Worm (Caenorhabditis elegans) whole organism, late embryonic: Measurements from ENCODE around the gene srw-61.

Source experiments
- C08G9.2 ChIP-seq: sonication (generic microtip); optimal IDR thresholded peaks from 2 replicates; lab custom pipeline; 2016; ENCODE audit warnings: mild to moderate bottlenecking, missing genetic modification characterization, moderate library complexity, missing compliant biosample characterization
- C38D4.7 ChIP-seq: fragments of 200-800 bp; sonication (Bioruptor generic); optimal IDR thresholded peaks from 2 replicates; lab custom pipeline; 2018; ENCODE audit warnings: mild to moderate bottlenecking, missing genetic modification characterization, moderate library complexity, missing compliant biosample characterization
- F13H6.1 ChIP-seq: sonication (generic microtip); optimal IDR thresholded peaks from 2 replicates; lab custom pipeline; 2016; ENCODE audit warnings: missing genetic modification characterization, missing compliant biosample characterization
- K02D7.2 ChIP-seq: sonication (generic microtip); optimal IDR thresholded peaks from 2 replicates; lab custom pipeline; 2017; ENCODE audit warnings: mild to moderate bottlenecking, missing genetic modification characterization, missing compliant biosample characterization
- K09A11.1 ChIP-seq: sonication (generic microtip); optimal IDR thresholded peaks from 2 replicates; lab custom pipeline; 2017; ENCODE audit warnings: antibody characterized with exemption, mild to moderate bottlenecking, missing genetic modification characterization, missing compliant biosample characterization; ENCODE audit not compliant: insufficient read depth
- T23F11.4 ChIP-seq: fragments of 200-800 bp; sonication (Bioruptor generic); optimal IDR thresholded peaks from 2 replicates; lab custom pipeline; 2018; ENCODE audit warnings: mild to moderate bottlenecking, missing genetic modification characterization, missing compliant biosample characterization
- Y22D7AL.16 ChIP-seq: sonication (generic microtip); optimal IDR thresholded peaks from 2 replicates; lab custom pipeline; 2016; ENCODE audit warnings: missing genetic modification characterization, missing compliant biosample characterization
- ama-1 ChIP-seq: fragments of 150-350 bp; optimal IDR thresholded peaks from 2 replicates; lab custom pipeline; 2014
- ceh-14 ChIP-seq: sonication (generic microtip); optimal IDR thresholded peaks from 2 replicates; lab custom pipeline; 2016; ENCODE audit warnings: missing genotype, missing genetic modification characterization, missing compliant biosample characterization
- ceh-18 ChIP-seq: sonication (generic microtip); optimal IDR thresholded peaks from 2 replicates; lab custom pipeline; 2016; ENCODE audit warnings: missing genetic modification characterization, missing compliant biosample characterization
- ceh-19 ChIP-seq: fragments of 200-800 bp; sonication (Bioruptor generic); optimal IDR thresholded peaks from 2 replicates; lab custom pipeline; 2018; ENCODE audit warnings: mild to moderate bottlenecking, missing genetic modification characterization, missing compliant biosample characterization
- ceh-22 ChIP-seq: sonication (generic microtip); optimal IDR thresholded peaks from 2 replicates; lab custom pipeline; 2017; ENCODE audit warnings: missing biosample characterization, missing genetic modification characterization
- ceh-34 ChIP-seq: sonication (generic microtip); optimal IDR thresholded peaks from 2 replicates; lab custom pipeline; 2016; ENCODE audit warnings: mild to moderate bottlenecking, missing genetic modification characterization, missing compliant biosample characterization
- ceh-48 ChIP-seq: sonication (generic microtip); optimal IDR thresholded peaks from 2 replicates; lab custom pipeline; 2016; ENCODE audit warnings: missing genetic modification characterization, inconsistent platforms, missing compliant biosample characterization
- dmd-4 ChIP-seq: sonication (generic microtip); optimal IDR thresholded peaks from 2 replicates; lab custom pipeline; 2016; ENCODE audit warnings: borderline replicate concordance, missing genetic modification characterization, missing compliant biosample characterization
- elt-4 ChIP-seq: sonication (generic microtip); optimal IDR thresholded peaks from 2 replicates; lab custom pipeline; 2016; ENCODE audit warnings: missing genetic modification characterization, missing compliant biosample characterization
- eyg-1 ChIP-seq: sonication (generic microtip); optimal IDR thresholded peaks from 2 replicates; lab custom pipeline; 2016; ENCODE audit warnings: missing genotype, missing genetic modification characterization, missing compliant biosample characterization
- fax-1 ChIP-seq: sonication (generic microtip); optimal IDR thresholded peaks from 2 replicates; lab custom pipeline; 2016; ENCODE audit warnings: missing genotype, missing genetic modification characterization, missing compliant biosample characterization
- fkh-6 ChIP-seq: sonication (generic microtip); optimal IDR thresholded peaks from 2 replicates; lab custom pipeline; 2016; ENCODE audit warnings: missing genetic modification characterization, missing compliant biosample characterization
- hlh-13 ChIP-seq: fragments of 200-800 bp; sonication (Bioruptor generic); optimal IDR thresholded peaks from 2 replicates; lab custom pipeline; 2018; ENCODE audit warnings: mild to moderate bottlenecking, missing genetic modification characterization, missing compliant biosample characterization
- hlh-15 ChIP-seq: sonication (generic microtip); optimal IDR thresholded peaks from 2 replicates; lab custom pipeline; 2016; ENCODE audit warnings: missing genetic modification characterization, missing compliant biosample characterization
- lim-6 ChIP-seq: sonication (generic microtip); optimal IDR thresholded peaks from 2 replicates; lab custom pipeline; 2016; ENCODE audit warnings: missing genetic modification characterization, missing compliant biosample characterization
- lin-11 ChIP-seq: fragments of 200-800 bp; sonication (Bioruptor generic); optimal IDR thresholded peaks from 2 replicates; lab custom pipeline; 2018; ENCODE audit warnings: mild to moderate bottlenecking, missing genetic modification characterization, missing compliant biosample characterization
- madf-2 ChIP-seq: sonication (generic microtip); optimal IDR thresholded peaks from 2 replicates; lab custom pipeline; 2017; ENCODE audit warnings: missing genetic modification characterization, missing compliant biosample characterization
- mec-3 ChIP-seq: sonication (generic microtip); optimal IDR thresholded peaks from 2 replicates; lab custom pipeline; 2016; ENCODE audit warnings: borderline replicate concordance, missing genetic modification characterization, missing compliant biosample characterization
- nfya-1 ChIP-seq: sonication (generic microtip); optimal IDR thresholded peaks from 2 replicates; lab custom pipeline; 2017; ENCODE audit warnings: missing genetic modification characterization, mild to moderate bottlenecking, missing compliant biosample characterization, antibody characterized with exemption, moderate library complexity
- nhr-232 ChIP-seq: sonication (generic microtip); optimal IDR thresholded peaks from 2 replicates; lab custom pipeline; 2016; ENCODE audit warnings: missing genetic modification characterization, missing compliant biosample characterization
- npax-4 ChIP-seq: sonication (generic microtip); optimal IDR thresholded peaks from 2 replicates; lab custom pipeline; 2016; ENCODE audit warnings: missing genetic modification characterization, missing compliant biosample characterization
- pag-3 ChIP-seq: sonication (generic microtip); optimal IDR thresholded peaks from 2 replicates; lab custom pipeline; 2016; ENCODE audit warnings: missing compliant biosample characterization, missing genetic modification characterization, borderline replicate concordance
- pax-1 ChIP-seq: fragments of 150-350 bp; optimal IDR thresholded peaks from 2 replicates; lab custom pipeline; 2014; ENCODE audit warnings: missing biosample characterization, missing genetic modification characterization
- pqm-1 ChIP-seq: sonication (generic microtip); optimal IDR thresholded peaks from 2 replicates; lab custom pipeline; 2016; ENCODE audit warnings: missing genetic modification characterization, missing compliant biosample characterization
- sdc-2 ChIP-seq: sonication (generic microtip); optimal IDR thresholded peaks from 2 replicates; lab custom pipeline; 2016; ENCODE audit warnings: missing genotype, missing genetic modification characterization, missing compliant biosample characterization
- sox-2 ChIP-seq: fragments of 200-800 bp; sonication (Bioruptor generic); IDR thresholded peaks from 2 replicates; pipeline ENCODE4 v1.3.6; 2022; ENCODE audit warnings: missing genetic modification reagents, missing genetic modification characterization, missing compliant biosample characterization
- sox-4 ChIP-seq: sonication (generic microtip); optimal IDR thresholded peaks from 2 replicates; lab custom pipeline; 2017; ENCODE audit warnings: mild to moderate bottlenecking, missing genetic modification characterization, inconsistent platforms, missing compliant biosample characterization
- ttx-3 ChIP-seq: sonication (generic microtip); optimal IDR thresholded peaks from 2 replicates; lab custom pipeline; 2016; ENCODE audit warnings: missing genetic modification reagents, missing genetic modification characterization, missing compliant biosample characterization
- unc-3 ChIP-seq, 2 experiments: fragments of 200-800 bp in 1 of 2; sonication (Bioruptor generic) in 1 of 2; sonication (generic microtip) in 1 of 2; conservative IDR thresholded peaks in 1 of 2; optimal IDR thresholded peaks in 1 of 2; 2 replicates each; pipeline versions ENCODE4 v1.3.6 to Lab custom; 2016 to 2022; ENCODE audit warnings: missing compliant biosample characterization in 2 of 2, missing genetic modification characterization in 2 of 2, missing genetic modification reagents in 1 of 2
- unc-86 ChIP-seq: sonication (generic microtip); optimal IDR thresholded peaks from 2 replicates; lab custom pipeline; 2016; ENCODE audit warnings: missing genetic modification characterization, missing compliant biosample characterization

Gene srw-61

DNA sequence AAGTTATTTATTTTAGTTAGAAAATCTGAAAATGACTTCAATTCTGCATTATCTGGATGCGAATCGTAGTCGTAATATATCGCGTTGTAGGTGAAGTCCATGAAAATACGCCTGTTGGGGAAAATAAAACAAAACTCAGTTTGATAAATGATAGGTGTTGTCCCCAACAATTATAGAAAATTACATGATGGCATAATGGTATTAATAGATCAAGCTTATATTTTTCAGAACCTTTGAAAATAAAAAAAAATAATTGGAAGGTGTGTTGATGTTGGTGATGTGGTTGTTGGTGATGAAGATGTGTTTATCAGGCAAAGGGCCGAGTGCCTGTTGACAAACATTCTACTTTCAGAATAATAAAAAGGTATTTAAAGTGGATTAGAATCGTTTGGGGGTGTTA, at the start of gene srw-61:
TSS of gene srw-61 (minus strand) at position 101 of the 400 bp plus-strand sequence.
- TF ChIP-seq F13H6.1 (tag; lab: Kevin White, UChicago): no peak
- no peak for TF ChIP-seq fkh-6 (tag; lab: Kevin White, UChicago)
- TF ChIP-seq K02D7.2 (tag; lab: Kevin White, UChicago): no peak
- no peak for TF ChIP-seq eyg-1 (tag; lab: Kevin White, UChicago)
- no peak for TF ChIP-seq mec-3
- no peak for TF ChIP-seq nhr-232 (tag; lab: Kevin White, UChicago)
- no peak for TF ChIP-seq K09A11.1 (tag; lab: Kevin White, UChicago)
- TF ChIP-seq C08G9.2 (tag; lab: Kevin White, UChicago): no peak
- no peak for TF ChIP-seq T23F11.4 (GFP tag; lab: Kevin White, UChicago)
- TF ChIP-seq ceh-48 (tag; lab: Kevin White, UChicago): no peak
- no peak for TF ChIP-seq lin-11 (tag; lab: Kevin White, UChicago)
- TF ChIP-seq hlh-15: no peak
- no peak for TF ChIP-seq sox-2 (GFP tag; lab: Robert Waterston, UW)
- no peak for TF ChIP-seq pqm-1
- no peak for TF ChIP-seq ceh-19 (GFP tag; lab: Kevin White, UChicago)
- TF ChIP-seq nfya-1 (tag; lab: Kevin White, UChicago): no peak
- no peak for TF ChIP-seq ceh-34 (tag; lab: Kevin White, UChicago)
- TF ChIP-seq madf-2 (tag; lab: Kevin White, UChicago): no peak
- TF ChIP-seq hlh-13: no peak
- TF ChIP-seq dmd-4: no peak

- no peak for TF ChIP-seq unc-86 (tag; lab: Kevin White, UChicago)
- TF ChIP-seq hlh-15: no peak
- TF ChIP-seq hlh-13: no peak
- no peak for TF ChIP-seq K09A11.1 (tag; lab: Kevin White, UChicago)
Measured at ce11 chrIV:16280614-16281013, 42.2 kb upstream of the srw-61 start, which contains the start of gene clec-191. Gene clec-191 (minus strand): TSS chrIV:16280714.

DNA sequence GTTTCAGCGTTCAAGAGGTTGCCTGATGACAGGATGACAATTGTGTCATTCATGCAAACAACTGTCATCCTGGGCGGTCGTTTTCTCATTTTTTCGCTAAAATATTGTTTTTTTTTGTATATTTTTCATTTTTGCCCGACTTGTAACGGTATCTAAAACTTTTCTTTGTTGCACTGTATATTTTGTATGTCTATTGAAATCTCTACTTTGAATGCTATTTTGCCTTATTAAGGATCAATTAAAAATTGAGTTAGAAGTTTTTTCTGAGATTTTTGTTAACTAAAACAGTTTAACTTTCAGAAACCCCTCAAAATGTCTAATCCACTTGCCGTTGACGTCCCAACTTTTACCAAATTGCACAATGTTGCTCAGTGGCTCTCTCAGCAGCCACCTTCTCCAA, 39.4 kb upstream of the srw-61 start, which contains the start of gene ccch-2:
TSS of gene ccch-2 (plus strand) at position 301 of the 400 bp plus-strand sequence.
- TF ChIP-seq ttx-3 (tag; lab: Kevin White, UChicago): no peak
- TF ChIP-seq fax-1 (tag; lab: Kevin White, UChicago): no peak
- no peak for TF ChIP-seq ceh-48 (tag; lab: Kevin White, UChicago)
- TF ChIP-seq ceh-22 (tag; lab: Kevin White, UChicago): no peak
- no peak for TF ChIP-seq C38D4.7
- no peak for TF ChIP-seq K09A11.1 (tag; lab: Kevin White, UChicago)
- TF ChIP-seq pax-1 (tag; lab: Kevin White, UChicago): no peak
- no peak for TF ChIP-seq K02D7.2 (tag; lab: Kevin White, UChicago)
- TF ChIP-seq sox-4 (tag; lab: Kevin White, UChicago): no peak
- TF ChIP-seq elt-4: no peak
- TF ChIP-seq, all 69 proteins: peak for 0

ce11 chrIV:16277291-16277690, 38.8 kb upstream of the srw-61 start, which contains the start of gene F38C2.7:
Gene F38C2.7 (minus strand): TSS chrIV:16277391.
- no peak for TF ChIP-seq ceh-14 (tag; lab: Kevin White, UChicago)
- TF ChIP-seq sdc-2: no peak
- no peak for TF ChIP-seq T23F11.4 (GFP tag; lab: Kevin White, UChicago)
- TF ChIP-seq K09A11.1 (tag; lab: Kevin White, UChicago): no peak
- no peak for TF ChIP-seq unc-86 (tag; lab: Kevin White, UChicago)
- no peak for TF ChIP-seq pqm-1
- no peak for TF ChIP-seq pag-3
- TF ChIP-seq ama-1 (lab: Kevin White, UChicago): no peak
- TF ChIP-seq lim-6 (tag; lab: Kevin White, UChicago): no peak
- TF ChIP-seq lin-11 (tag; lab: Kevin White, UChicago): no peak
- TF ChIP-seq npax-4 (tag; lab: Kevin White, UChicago): no peak
- no peak for TF ChIP-seq ceh-18 (tag; lab: Kevin White, UChicago)
- no peak for TF ChIP-seq unc-3 (GFP tag; conservative IDR thresholded peaks at IDR 0.05; lab: Robert Waterston, UW)
- no peak for TF ChIP-seq unc-3 (tag; optimal IDR thresholded peaks at IDR 0.05; lab: Kevin White, UChicago)
- no peak for TF ChIP-seq Y22D7AL.16 (tag; lab: Kevin White, UChicago)
